Fruit fly (Drosophila melanogaster): ENCODE data around the gene CG32284.
A peak's percentile ranks its signal among the peaks of the same experiment; 100 is the strongest.

CG32284 gene

DNA sequence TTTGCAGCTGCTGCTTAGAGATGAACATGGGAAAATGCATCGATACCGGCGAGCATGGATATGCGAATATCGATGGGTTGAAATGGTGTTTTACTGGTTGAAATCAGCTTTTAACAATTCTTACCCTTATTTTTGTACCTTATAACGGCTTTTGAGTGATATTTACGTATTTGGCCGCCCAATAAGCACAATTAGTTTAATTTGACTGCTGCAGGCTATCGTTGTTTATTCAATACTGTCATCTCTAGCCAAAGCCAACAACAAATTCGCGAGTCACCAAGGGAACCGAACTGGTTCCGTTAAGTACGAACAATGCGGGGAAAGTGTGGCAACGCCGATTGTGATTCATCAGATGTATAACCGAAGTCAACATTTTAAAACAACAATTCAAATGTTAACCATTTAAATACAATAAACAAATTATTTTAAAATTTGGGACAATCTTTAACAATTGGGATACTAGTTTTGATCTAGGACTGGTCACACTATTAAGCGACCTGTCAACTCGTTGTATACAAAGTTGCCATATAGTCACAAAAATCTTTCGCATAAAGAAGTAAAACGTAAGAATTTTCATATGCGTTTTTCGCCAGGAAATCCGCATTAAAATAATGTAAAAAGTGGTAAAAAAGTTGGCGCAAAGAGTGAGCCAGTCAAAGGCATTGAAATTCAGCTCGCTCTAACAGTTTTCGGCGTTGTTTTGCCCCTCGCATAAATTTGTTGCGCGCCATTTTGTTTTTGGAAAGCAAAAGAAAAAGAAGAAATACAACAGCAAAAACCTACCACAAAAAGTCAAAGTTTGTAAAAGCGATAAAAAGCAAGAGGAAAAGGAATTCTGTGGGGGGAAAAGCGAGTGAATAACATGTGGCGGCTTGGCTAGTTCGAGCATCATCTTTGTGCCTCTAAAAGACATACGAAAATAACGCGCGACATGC, 38.1 kb upstream of the CG32284 start, which contains the start of the genes Usp5 and BtbVII (continued):
- peak; percentile 10 for TF ChIP-seq Atf-2 (GFP tag; optimal IDR thresholded peaks at IDR 0.05)
- peak; percentile 57; the same call in 1 of the 3 replicates for TF ChIP-seq Mrtf (GFP tag; IDR thresholded peaks at IDR 0.05)
- peak; percentile 78 for TF ChIP-seq CG12769 (tag; optimal IDR thresholded peaks at IDR 0.05)
- peak; percentile 46 for TF ChIP-seq CG10462 (GFP tag; optimal IDR thresholded peaks at IDR 0.05)
- TF ChIP-seq CG13424 (tag; optimal IDR thresholded peaks at IDR 0.05): peak; percentile 64
- no peak for TF ChIP-seq sr (GFP tag; IDR thresholded peaks at IDR 0.05)
- TF ChIP-seq CG7745 (tag; optimal IDR thresholded peaks at IDR 0.05): no peak
- TF ChIP-seq tna (GFP tag; IDR thresholded peaks at IDR 0.05; ENCODE audit: partially characterized antibody): peak; percentile 86
- peak; percentile 39 for TF ChIP-seq CG15269 (tag; optimal IDR thresholded peaks at IDR 0.05)
- peak; percentile 33; the same call in 1 of the 3 replicates for TF ChIP-seq Optix (GFP tag; IDR thresholded peaks at IDR 0.05)
- TF ChIP-seq eve (GFP tag; optimal IDR thresholded peaks at IDR 0.05): no peak
- peak; percentile 18 for TF ChIP-seq btn (GFP tag; optimal IDR thresholded peaks at IDR 0.05)
- peak; percentile 62 for TF ChIP-seq Drgx (GFP tag; IDR thresholded peaks at IDR 0.05)
- TF ChIP-seq CG8388 (GFP tag; optimal IDR thresholded peaks at IDR 0.05): peak; percentile 17
- TF ChIP-seq stc (GFP tag; IDR thresholded peaks at IDR 0.05): no peak
- peak; percentile 65 for TF ChIP-seq gem (tag; optimal IDR thresholded peaks at IDR 0.05)
- TF ChIP-seq CG3163 (GFP tag; optimal IDR thresholded peaks at IDR 0.05): peak; percentile 18
- TF ChIP-seq al (GFP tag; IDR thresholded peaks at IDR 0.05): peak; percentile 36; the same call in 1 of the 2 replicates
- TF ChIP-seq CG18619 (GFP tag; optimal IDR thresholded peaks at IDR 0.05): peak; percentile 4
- no peak for TF ChIP-seq sc (optimal IDR thresholded peaks at IDR 0.05)
- TF ChIP-seq sc (GFP tag; optimal IDR thresholded peaks at IDR 0.05): no peak
- TF ChIP-seq vfl (GFP tag; optimal IDR thresholded peaks at IDR 0.05): peak; percentile 51
- no peak for TF ChIP-seq pan (optimal IDR thresholded peaks at IDR 0.05)
- peak in 1 of 2 experiments; percentile 50 for TF ChIP-seq pan (GFP tag; optimal IDR thresholded peaks at IDR 0.05 in 1 of 2, IDR thresholded peaks at IDR 0.05 in 1 of 2)
- peak; percentile 40; the same call in 1 of the 3 replicates for TF ChIP-seq ci (GFP tag; IDR thresholded peaks at IDR 0.05)
- peak; percentile 91 for TF ChIP-seq pzg (GFP tag; optimal IDR thresholded peaks at IDR 0.05)
- peak; percentile 49 for TF ChIP-seq CG10543 (GFP tag; optimal IDR thresholded peaks at IDR 0.05)
- peak; percentile 34 for TF ChIP-seq CG18262 (tag; optimal IDR thresholded peaks at IDR 0.05)
- no peak for TF ChIP-seq CG14667 (GFP tag; IDR thresholded peaks at IDR 0.05)
- TF ChIP-seq twi (tag; optimal IDR thresholded peaks at IDR 0.05): peak; percentile 18
- TF ChIP-seq BtbVII (GFP tag; optimal IDR thresholded peaks at IDR 0.05): peak; percentile 13
- no peak for TF ChIP-seq cad (GFP tag; optimal IDR thresholded peaks at IDR 0.05)
- TF ChIP-seq CG8281 (tag; optimal IDR thresholded peaks at IDR 0.05): no peak
- TF ChIP-seq ems (GFP tag; optimal IDR thresholded peaks at IDR 0.05): peak; percentile 67
- TF ChIP-seq az2 (GFP tag; optimal IDR thresholded peaks at IDR 0.05): peak; percentile 64
- TF ChIP-seq Six4 (GFP tag; optimal IDR thresholded peaks at IDR 0.05): peak; percentile 64
- TF ChIP-seq Scr (GFP tag; IDR thresholded peaks at IDR 0.05; ENCODE audit: partially characterized antibody): peak; percentile 99
- TF ChIP-seq CG1233 (GFP tag; optimal IDR thresholded peaks at IDR 0.05): no peak
- TF ChIP-seq ttk (GFP tag; IDR thresholded peaks at IDR 0.05): no peak
- TF ChIP-seq CG9609 (GFP tag; optimal IDR thresholded peaks at IDR 0.05): peak; percentile 54
- 0 out of 2 replicates have a peak, but pooled peaks have one; percentile 27 for TF ChIP-seq CG6689 (GFP tag; IDR thresholded peaks at IDR 0.05)
- no peak for TF ChIP-seq ken (GFP tag; IDR thresholded peaks at IDR 0.05)
- peak; percentile 41 for TF ChIP-seq CrebB (tag; optimal IDR thresholded peaks at IDR 0.05)
- peak; percentile 50 for TF ChIP-seq CG33557 (GFP tag; optimal IDR thresholded peaks at IDR 0.05)
- peak; percentile 84 for TF ChIP-seq Aef1 (GFP tag; IDR thresholded peaks at IDR 0.05)
- TF ChIP-seq CG3726 (GFP tag; IDR thresholded peaks at IDR 0.05): no peak
- TF ChIP-seq zen2 (GFP tag; IDR thresholded peaks at IDR 0.05; ENCODE audit: partially characterized antibody): peak; percentile 97
- TF ChIP-seq GATAe (GFP tag; conservative IDR thresholded peaks at IDR 0.05): no peak
- peak; percentile 27 for TF ChIP-seq corto (GFP tag; optimal IDR thresholded peaks at IDR 0.05)

Measured in whole organism, embryonic.